Fruit fly (Drosophila melanogaster) S2 (cell line): ENCODE measurements at regions not wholly inside any gene's neighbourhood (a gene's known extent, or its start where the extent isn't known, plus 50 kb on each side); places are given as distances from the start of the nearest gene placed in this dataset.
A peak's percentile ranks its signal among the peaks of the same experiment; 100 is the strongest.

Experiments
- CG8478 ChIP-seq: fragments of >200 bp; optimal IDR thresholded peaks from 2 replicates; lab custom pipeline; 2018
- CTCF ChIP-seq, 2 experiments: fragments of >200 bp; optimal IDR thresholded peaks; 2 replicates each; lab custom pipeline; 2018

dm6 chr3L:6861171-6861570 is 53.5 kb downstream of the Prat2 start:
- no peak for TF ChIP-seq CG8478 (lab: Kevin White, UChicago)
- no peak for TF ChIP-seq CTCF (optimal IDR thresholded peaks at IDR 0.05; lab: Kevin White, UChicago)

dm6 chr3L:6855101-6855796 is 59.4 kb downstream of the Prat2 start:
- TF ChIP-seq CG8478 (lab: Kevin White, UChicago) (no peak), CTCF (optimal IDR thresholded peaks at IDR 0.05; lab: Kevin White, UChicago) (no peak)

dm6 chr3L:6853718-6854374 is 60.8 kb downstream of the Prat2 start:
- TF ChIP-seq CTCF (optimal IDR thresholded peaks at IDR 0.05; lab: Kevin White, UChicago) = no peak
- TF ChIP-seq CG8478 (lab: Kevin White, UChicago) = no peak

- TF ChIP-seq CTCF (optimal IDR thresholded peaks at IDR 0.05; lab: Kevin White, UChicago) = no peak
- TF ChIP-seq CG8478 (lab: Kevin White, UChicago) = no peak
Measured at dm6 chr3L:6853000-6853717, 61.5 kb downstream of the Prat2 start.

dm6 chr3L:6850688-6851087 is 60.7 kb downstream of the vvl start:
- no peak for TF ChIP-seq CTCF (optimal IDR thresholded peaks at IDR 0.05; lab: Kevin White, UChicago)
- TF ChIP-seq CG8478 (lab: Kevin White, UChicago) = no peak

- no peak for TF ChIP-seq CG8478 (lab: Kevin White, UChicago)
- TF ChIP-seq CTCF (optimal IDR thresholded peaks at IDR 0.05; lab: Kevin White, UChicago) = no peak
Measured at dm6 chr3L:6847371-6847770, 57.4 kb downstream of the vvl start.

dm6 chr3L:6845897-6846197 is 55.9 kb downstream of the vvl start:
- TF ChIP-seq CG8478 (lab: Kevin White, UChicago) (no peak), CTCF (optimal IDR thresholded peaks at IDR 0.05; lab: Kevin White, UChicago) (peak; percentile 82 to 87)

dm6 chr3L:6844999-6845896 is 55.3 kb downstream of the vvl start:
- TF ChIP-seq CG8478 (lab: Kevin White, UChicago) (no peak), CTCF (optimal IDR thresholded peaks at IDR 0.05; lab: Kevin White, UChicago) (no peak)
